Worm (Caenorhabditis elegans) whole organism, midembryonic: Measurements from ENCODE around the gene cept-2.

Source experiments
- T22C8.4 ChIP-seq: fragments of 200-800 bp; sonication (Bioruptor generic); IDR thresholded peaks from 2 replicates; pipeline ENCODE4 v1.3.6; 2022; ENCODE audit warnings: missing genetic modification characterization, missing compliant biosample characterization
- klf-2 ChIP-seq: fragments of 200-800 bp; sonication (Bioruptor generic); conservative IDR thresholded peaks from 2 replicates; pipeline ENCODE4 v1.3.6; 2022; ENCODE audit warnings: missing genetic modification reagents, missing genetic modification characterization, missing compliant biosample characterization
- ref-1 ChIP-seq: fragments of 200-800 bp; sonication (Bioruptor generic); conservative IDR thresholded peaks from 2 replicates; pipeline ENCODE4 v1.3.6; 2022; ENCODE audit warnings: missing genetic modification reagents, missing genetic modification characterization, missing compliant biosample characterization
- tab-1 ChIP-seq: fragments of 200-800 bp; sonication (Bioruptor generic); IDR thresholded peaks from 2 replicates; pipeline ENCODE4 v1.3.6; 2022; ENCODE audit warnings: missing genetic modification characterization, missing compliant biosample characterization
- ztf-23 ChIP-seq: fragments of 200-800 bp; sonication (Bioruptor generic); IDR thresholded peaks from 2 replicates; pipeline ENCODE4 v1.3.6; 2022; ENCODE audit warnings: missing genetic modification reagents, missing genetic modification characterization, missing compliant biosample characterization

DNA sequence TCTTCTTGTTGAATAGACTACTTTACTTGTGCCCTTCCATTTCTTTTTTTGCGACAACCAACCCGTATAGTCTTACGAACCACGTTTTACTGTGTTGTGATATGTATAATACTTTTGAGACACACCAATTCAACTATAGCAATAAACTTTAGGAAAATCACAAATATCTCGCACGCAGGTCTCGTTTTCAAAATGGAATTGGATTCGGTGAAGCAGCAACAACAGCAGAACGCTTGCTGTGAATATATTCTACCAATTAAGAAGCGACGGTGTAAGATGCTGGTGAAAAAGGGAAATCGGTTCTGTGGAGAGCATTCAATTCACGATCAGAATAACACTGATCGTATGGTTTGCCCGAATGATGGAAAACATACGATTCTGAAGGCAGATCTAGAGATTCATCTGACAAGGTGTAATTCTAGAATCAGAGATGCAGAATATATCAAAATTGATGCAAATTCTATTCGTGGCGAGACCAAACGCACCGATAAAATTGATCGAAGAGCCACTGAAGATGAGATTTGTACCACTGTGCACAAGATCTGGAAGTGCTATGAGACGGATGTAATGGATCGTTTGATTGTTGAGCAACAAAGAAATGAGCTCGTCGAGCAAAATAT is 6.8 kb downstream of the cept-2 start, which contains the start of gene Y49A3A.3:
- no peak for TF ChIP-seq ztf-23 (GFP tag; lab: Robert Waterston, UW)
- TF ChIP-seq klf-2 (GFP tag; lab: Robert Waterston, UW): no peak
- no peak for TF ChIP-seq ref-1
- no peak for TF ChIP-seq T22C8.4 (GFP tag; lab: Robert Waterston, UW)
- TF ChIP-seq tab-1 (GFP tag; lab: Robert Waterston, UW): no peak
